Worm (Caenorhabditis elegans) whole organism, L4/young adult: ENCODE data around the gene D2096.6.

Source experiments
- W03F9.2 ChIP-seq: fragments of 150-350 bp; optimal IDR thresholded peaks from 2 replicates; lab custom pipeline; 2014; ENCODE audit warnings: missing biosample characterization, missing genetic modification characterization
- dao-5 ChIP-seq: sonication (generic microtip); optimal IDR thresholded peaks from 2 replicates; lab custom pipeline; 2016; ENCODE audit warnings: missing genotype, missing genetic modification characterization, moderate library complexity, missing compliant biosample characterization
- him-1 ChIP-seq: sonication (generic microtip); optimal IDR thresholded peaks from 2 replicates; lab custom pipeline; 2016; ENCODE audit warnings: missing genotype, missing genetic modification reagents, missing genetic modification characterization, missing compliant biosample characterization

D2096.6 gene

DNA sequence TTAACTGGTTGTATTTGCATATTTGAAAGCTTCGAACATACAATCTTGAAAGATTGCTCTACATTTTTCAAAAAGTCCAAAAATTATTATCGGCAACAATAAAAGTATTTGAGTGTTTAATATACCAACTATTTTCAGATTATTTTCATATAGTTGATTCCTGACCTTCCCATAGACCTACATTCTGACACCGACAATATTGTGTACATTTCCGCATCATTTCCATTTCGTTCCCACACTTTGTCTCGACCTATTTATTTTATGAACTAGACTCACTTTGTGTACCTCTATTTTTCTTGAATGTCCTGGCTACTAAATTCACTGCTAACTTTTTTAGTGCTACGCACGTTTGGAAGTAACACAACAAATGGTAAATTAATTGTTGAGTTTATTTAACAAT, 26.6 kb downstream of the D2096.6 start, which contains the start of gene lgc-5:
Gene lgc-5 (plus strand): TSS at position 301 of the 400 bp plus-strand sequence.
- TF ChIP-seq dao-5 (tag; lab: Kevin White, UChicago) (no peak), him-1 (tag; lab: Kevin White, UChicago) (no peak), W03F9.2 (tag; lab: Kevin White, UChicago) (no peak)

DNA sequence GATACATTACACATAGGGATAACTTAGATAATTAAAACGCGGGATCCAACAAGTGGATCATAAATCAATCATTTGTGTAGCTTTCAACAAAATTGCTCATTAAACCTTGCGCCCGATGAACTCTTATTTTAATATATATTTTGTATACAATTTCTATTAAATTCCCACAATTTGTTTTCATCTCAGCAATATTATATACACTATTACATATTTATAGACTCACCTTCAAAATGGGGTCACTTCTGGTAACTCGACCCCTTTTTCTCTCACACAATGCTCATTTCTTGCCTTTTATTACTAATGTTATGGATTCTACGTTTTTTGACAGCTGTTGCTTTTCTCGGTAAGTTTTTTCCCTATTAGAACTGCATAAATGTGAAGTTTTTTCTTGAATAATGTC, 29.4 kb downstream of the D2096.6 start, which contains the start of gene lgc-6:
Gene lgc-6 (plus strand): TSS at position 301 of the 400 bp plus-strand sequence.
- no peak for TF ChIP-seq W03F9.2 (tag; lab: Kevin White, UChicago)
- no peak for TF ChIP-seq him-1 (tag; lab: Kevin White, UChicago)

DNA sequence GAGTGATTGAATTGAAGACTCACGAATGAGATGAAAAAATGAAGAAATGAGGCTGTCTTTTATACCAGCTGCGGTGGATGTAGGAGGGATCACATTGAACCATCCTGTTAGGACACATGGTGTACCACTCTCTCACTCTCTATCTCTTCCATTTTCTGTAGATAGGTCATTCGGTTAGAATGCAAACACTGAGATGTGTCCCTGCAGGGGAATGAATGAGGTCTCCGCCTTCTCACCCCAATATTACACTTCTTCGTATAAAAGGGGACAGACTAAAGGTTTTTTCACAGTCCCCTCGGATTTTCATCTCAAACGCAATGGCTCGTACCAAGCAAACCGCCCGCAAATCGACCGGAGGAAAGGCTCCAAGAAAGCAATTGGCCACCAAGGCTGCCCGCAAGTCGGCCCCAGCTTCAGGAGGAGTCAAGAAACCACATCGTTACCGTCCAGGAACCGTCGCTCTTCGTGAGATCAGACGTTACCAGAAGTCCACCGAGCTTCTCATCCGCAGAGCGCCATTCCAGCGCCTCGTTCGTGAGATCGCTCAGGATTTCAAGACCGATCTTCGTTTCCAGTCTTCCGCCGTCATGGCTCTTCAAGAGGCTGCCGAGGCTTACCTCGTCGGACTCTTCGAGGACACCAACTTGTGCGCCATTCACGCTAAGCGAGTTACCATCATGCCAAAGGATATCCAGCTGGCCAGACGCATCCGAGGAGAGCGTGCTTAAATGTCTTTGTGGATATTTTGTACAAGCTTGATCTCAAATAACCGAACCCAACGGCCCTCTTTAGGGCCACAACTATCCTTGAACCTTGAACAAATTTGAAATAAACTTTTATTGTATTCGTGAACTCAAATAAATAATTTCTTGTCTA, 34.8 kb downstream of the D2096.6 start, which contains the start of gene his-32:
Gene his-32 (plus strand): TSS at position 318 of the 876 bp plus-strand sequence.
- TF ChIP-seq dao-5 (tag; lab: Kevin White, UChicago) (no peak), W03F9.2 (tag; lab: Kevin White, UChicago) (no peak), him-1 (tag; lab: Kevin White, UChicago) (no peak)

DNA sequence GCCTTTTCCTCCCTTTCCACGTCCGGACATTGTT, 35.3 kb downstream of the D2096.6 start, which contains the start of gene his-31:
Gene his-31 (minus strand): TSS at position 30 of the 34 bp plus-strand sequence.
- TF ChIP-seq W03F9.2 (tag; lab: Kevin White, UChicago), result no peak
- no peak for TF ChIP-seq him-1 (tag; lab: Kevin White, UChicago)
- no peak for TF ChIP-seq dao-5 (tag; lab: Kevin White, UChicago)

DNA sequence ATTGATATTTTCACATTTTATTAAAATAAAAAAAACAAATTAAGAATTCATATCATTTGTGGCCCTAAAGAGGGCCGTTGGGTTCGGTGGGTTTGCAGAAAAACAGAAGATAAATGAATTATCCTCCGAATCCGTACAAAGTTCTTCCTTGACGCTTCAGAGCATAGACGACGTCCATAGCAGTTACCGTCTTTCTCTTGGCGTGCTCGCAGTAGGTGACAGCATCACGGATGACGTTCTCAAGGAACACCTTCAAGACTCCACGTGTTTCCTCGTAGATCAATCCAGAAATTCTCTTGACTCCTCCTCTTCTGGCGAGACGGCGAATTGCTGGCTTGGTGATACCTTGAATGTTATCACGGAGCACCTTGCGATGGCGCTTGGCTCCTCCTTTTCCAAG, 35.5 kb downstream of the D2096.6 start:
- TF ChIP-seq W03F9.2 (tag; lab: Kevin White, UChicago) (no peak), him-1 (tag; lab: Kevin White, UChicago) (no peak), dao-5 (tag; lab: Kevin White, UChicago) (no peak)

DNA sequence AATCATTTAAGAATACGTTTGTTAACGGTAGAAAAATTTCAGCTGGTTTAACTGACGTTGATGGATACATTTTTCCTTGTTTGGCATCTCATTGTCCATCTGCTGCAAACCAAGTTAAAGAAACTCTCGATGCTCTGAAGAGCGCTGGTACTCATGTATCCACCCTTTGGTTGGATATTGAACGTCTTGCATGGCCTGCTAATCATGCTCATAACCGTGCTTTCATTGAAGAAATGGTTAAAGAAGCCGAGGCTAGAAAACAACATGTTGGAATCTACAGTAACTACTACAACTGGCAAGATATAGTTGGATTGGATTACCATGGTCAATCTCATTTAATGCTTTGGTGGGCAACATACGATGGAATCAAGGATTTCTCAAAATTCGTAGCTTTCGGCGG, 36.0 kb downstream of the D2096.6 start:
- TF ChIP-seq him-1 (tag; lab: Kevin White, UChicago), result no peak
- no peak for TF ChIP-seq W03F9.2 (tag; lab: Kevin White, UChicago)
- no peak for TF ChIP-seq dao-5 (tag; lab: Kevin White, UChicago)

DNA sequence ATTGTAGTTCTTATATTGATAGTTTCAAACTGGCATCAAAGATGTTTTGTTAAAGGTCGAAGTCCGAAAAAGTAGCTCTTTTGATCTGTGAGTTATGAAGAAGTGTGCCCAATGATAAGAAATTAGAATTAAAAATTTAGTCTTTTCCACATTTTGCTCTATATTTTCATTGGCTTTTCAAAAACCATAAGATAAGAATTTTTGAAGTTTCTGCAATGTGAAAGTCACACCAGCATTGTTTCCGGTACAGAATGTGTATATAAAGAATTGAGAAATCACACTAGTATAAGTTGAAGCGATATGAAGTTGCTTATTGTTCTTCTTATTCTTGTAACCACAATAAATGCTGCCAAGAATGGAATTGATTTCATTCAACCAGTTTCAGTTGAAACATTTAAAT, 36.5 kb downstream of the D2096.6 start, which contains the start of gene lys-10:
Gene lys-10 (plus strand): TSS at position 301 of the 400 bp plus-strand sequence.
- no peak for TF ChIP-seq dao-5 (tag; lab: Kevin White, UChicago)
- no peak for TF ChIP-seq W03F9.2 (tag; lab: Kevin White, UChicago)
- no peak for TF ChIP-seq him-1 (tag; lab: Kevin White, UChicago)

DNA sequence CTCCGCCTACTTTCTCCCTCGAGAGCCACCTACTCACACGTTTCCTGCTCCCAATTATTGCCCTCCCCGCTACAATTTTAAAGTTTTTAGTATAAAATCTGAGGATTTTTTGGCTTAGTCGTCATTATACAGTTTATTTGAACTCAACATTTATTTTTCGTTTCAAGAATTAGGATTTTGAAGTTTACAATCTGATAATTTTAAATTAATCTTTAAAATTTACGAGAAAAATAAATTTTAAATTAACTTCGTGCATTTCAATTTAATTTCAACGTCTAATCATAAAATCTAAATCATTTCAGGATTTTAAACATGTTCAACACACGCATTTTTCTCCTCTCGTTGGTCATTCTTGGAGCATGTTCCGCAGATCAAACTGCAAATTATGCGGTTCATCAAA, 40.1 kb downstream of the D2096.6 start, which contains the start of gene F35H10.2:
Gene F35H10.2 (plus strand): TSS at position 301 of the 400 bp plus-strand sequence.
- no peak for TF ChIP-seq dao-5 (tag; lab: Kevin White, UChicago)
- TF ChIP-seq him-1 (tag; lab: Kevin White, UChicago), result no peak
- TF ChIP-seq W03F9.2 (tag; lab: Kevin White, UChicago), result no peak

DNA sequence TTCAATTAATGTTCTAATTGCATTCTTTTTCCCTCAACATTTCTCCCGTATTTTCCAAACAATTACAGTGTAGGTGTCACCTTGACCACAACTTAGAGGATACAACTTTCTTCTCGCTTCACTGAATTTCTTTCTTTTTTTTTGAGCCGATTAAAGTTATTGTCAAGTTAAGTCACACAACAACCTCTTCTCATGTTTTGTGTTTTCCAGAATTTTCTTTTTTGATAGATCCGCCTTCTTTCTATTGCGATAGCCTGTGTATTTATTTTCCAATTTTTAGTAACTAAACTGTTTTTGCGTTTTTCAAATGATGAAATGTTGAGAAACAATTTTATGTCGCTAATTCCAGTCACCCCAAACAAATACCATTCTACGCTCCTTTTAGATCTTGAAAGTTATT, 43.4 kb downstream of the D2096.6 start, which contains the start of gene F35H10.3:
Gene F35H10.3 (plus strand): TSS at position 301 of the 400 bp plus-strand sequence.
- no peak for TF ChIP-seq him-1 (tag; lab: Kevin White, UChicago)
- no peak for TF ChIP-seq dao-5 (tag; lab: Kevin White, UChicago)
- TF ChIP-seq W03F9.2 (tag; lab: Kevin White, UChicago), result no peak

DNA sequence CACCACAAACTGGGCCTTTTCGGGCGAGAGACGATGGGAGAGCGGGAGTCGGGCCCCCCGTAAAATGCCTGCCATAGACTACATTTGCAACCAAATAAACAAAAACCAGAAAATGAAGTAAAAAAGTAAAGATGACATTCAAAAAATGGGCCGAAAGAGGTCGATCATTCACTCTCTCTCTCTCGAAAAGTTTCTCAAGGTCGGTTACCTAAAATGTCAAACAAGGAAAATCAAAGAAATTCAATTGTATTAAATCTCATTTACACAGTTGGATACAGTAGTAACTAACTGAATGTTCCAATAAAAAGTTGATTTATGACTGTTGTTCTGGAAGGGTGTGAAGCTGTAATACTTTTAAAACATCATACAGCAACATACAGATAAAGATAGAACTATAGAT, 50.2 kb downstream of the D2096.6 start:
- TF ChIP-seq him-1 (tag; lab: Kevin White, UChicago), result no peak
- TF ChIP-seq W03F9.2 (tag; lab: Kevin White, UChicago), result no peak
- no peak for TF ChIP-seq dao-5 (tag; lab: Kevin White, UChicago)
